Fruit fly (Drosophila melanogaster) whole organism, embryonic: ENCODE measurements around the gene yellow-f2.

Source experiments
- BEAF-32 ChIP-seq: fragments of 200-800 bp; sonication (Bioruptor generic); optimal IDR thresholded peaks from 3 replicates; lab custom pipeline; 2017; ENCODE audit warnings: missing biosample characterization, missing genetic modification characterization, mild to moderate bottlenecking, moderate library complexity, missing genetic modification reagents
- CG11093 ChIP-seq: fragments of 200-800 bp; sonication (Bioruptor generic); IDR thresholded peaks from 3 replicates; pipeline ENCODE4 v1.3.6; 2022; ENCODE audit warnings: missing biosample characterization, missing genetic modification characterization
- CG12659 ChIP-seq: fragments of 200-800 bp; sonication (Bioruptor generic); optimal IDR thresholded peaks from 3 replicates; lab custom pipeline; 2017; ENCODE audit warnings: mild to moderate bottlenecking, missing biosample characterization, missing genetic modification reagents, missing genetic modification characterization
- CG13287 ChIP-seq: fragments of 200-800 bp; sonication (Bioruptor generic); IDR thresholded peaks from 2 replicates; pipeline ENCODE4 v1.3.6; 2022; ENCODE audit warnings: missing biosample characterization, missing genetic modification characterization; ENCODE audit not compliant: partially characterized antibody
- CG14050 ChIP-seq: fragments of 200-800 bp; sonication (Bioruptor generic); IDR thresholded peaks from 3 replicates; pipeline ENCODE4 v1.3.6; 2022; ENCODE audit warnings: missing biosample characterization, missing genetic modification characterization
- CG15696 ChIP-seq: fragments of 200-800 bp; sonication (Bioruptor generic); optimal IDR thresholded peaks from 2 replicates; lab custom pipeline; 2019; ENCODE audit warnings: missing biosample characterization, mild to moderate bottlenecking, missing genetic modification characterization, moderate library complexity
- CG16813 ChIP-seq: fragments of 200-800 bp; sonication (Bioruptor generic); IDR thresholded peaks from 3 replicates; pipeline ENCODE4 v1.3.6; 2022; ENCODE audit warnings: missing biosample characterization, missing genetic modification characterization; ENCODE audit not compliant: partially characterized antibody
- CG18619 ChIP-seq: fragments of 200-800 bp; sonication (Bioruptor generic); optimal IDR thresholded peaks from 3 replicates; lab custom pipeline; 2017; ENCODE audit warnings: missing biosample characterization, mild to moderate bottlenecking, missing genetic modification characterization
- CG2120 ChIP-seq: fragments of 200-800 bp; sonication (Bioruptor generic); optimal IDR thresholded peaks from 3 replicates; lab custom pipeline; 2016; ENCODE audit warnings: missing biosample characterization, missing genetic modification characterization
- CG2202 ChIP-seq: fragments of 200-800 bp; sonication (Bioruptor generic); optimal IDR thresholded peaks from 2 replicates; lab custom pipeline; 2018; ENCODE audit warnings: missing biosample characterization, mild to moderate bottlenecking, missing genetic modification characterization
- CG30020 ChIP-seq: fragments of 200-800 bp; optimal IDR thresholded peaks from 2 replicates; lab custom pipeline; 2019; ENCODE audit warnings: missing biosample characterization, mild to moderate bottlenecking, missing genetic modification characterization, moderate library complexity
- CG32532 ChIP-seq: fragments of 200-800 bp; sonication (Bioruptor generic); IDR thresholded peaks from 2 replicates; pipeline ENCODE4 v1.3.6; 2022; ENCODE audit warnings: missing biosample characterization, missing genetic modification characterization
- CG33557 ChIP-seq: fragments of 200-800 bp; sonication (Bioruptor generic); optimal IDR thresholded peaks from 2 replicates; lab custom pipeline; 2019; ENCODE audit warnings: missing biosample characterization, mild to moderate bottlenecking, missing genetic modification characterization, moderate library complexity
- CG34224 ChIP-seq: fragments of 200-800 bp; sonication (Bioruptor generic); IDR thresholded peaks from 3 replicates; pipeline ENCODE4 v1.3.6; 2022; ENCODE audit warnings: missing biosample characterization, missing genetic modification characterization; ENCODE audit not compliant: partially characterized antibody
- CG3995 ChIP-seq: fragments of 200-800 bp; sonication (Bioruptor generic); optimal IDR thresholded peaks from 3 replicates; lab custom pipeline; 2016; ENCODE audit warnings: missing biosample characterization, missing genetic modification characterization
- CG7271 ChIP-seq: fragments of 200-800 bp; sonication (Bioruptor generic); optimal IDR thresholded peaks from 2 replicates; lab custom pipeline; 2018; ENCODE audit warnings: missing biosample characterization, mild to moderate bottlenecking, missing genetic modification characterization, moderate library complexity
- CG8765 ChIP-seq: fragments of 200-800 bp; sonication (Bioruptor generic); IDR thresholded peaks from 2 replicates; pipeline ENCODE4 v1.3.6; 2022; ENCODE audit warnings: missing biosample characterization, missing genetic modification characterization
- CoRest ChIP-seq: fragments of 200-800 bp; sonication (Bioruptor generic); optimal IDR thresholded peaks from 3 replicates; lab custom pipeline; 2018; ENCODE audit warnings: missing biosample characterization, mild to moderate bottlenecking, missing genetic modification characterization, moderate library complexity
- Dll ChIP-seq: fragments of 200-800 bp; sonication (Bioruptor generic); IDR thresholded peaks from 4 replicates; pipeline ENCODE4 v1.3.6; 2022; ENCODE audit warnings: missing biosample characterization, missing genetic modification characterization; ENCODE audit not compliant: partially characterized antibody
- Doc3 ChIP-seq: fragments of 200-800 bp; sonication (Bioruptor generic); IDR thresholded peaks from 3 replicates; pipeline ENCODE4 v1.3.6; 2022; ENCODE audit warnings: missing biosample characterization, missing genetic modification characterization; ENCODE audit not compliant: partially characterized antibody
- MBD-R2 ChIP-seq: fragments of 200-800 bp; sonication (Bioruptor generic); IDR thresholded peaks from 2 replicates; pipeline ENCODE4 v1.3.6; 2022; ENCODE audit warnings: missing biosample characterization, missing genetic modification characterization
- Med ChIP-seq: fragments of 200-800 bp; sonication (Bioruptor generic); peaks from one replicate; lab custom pipeline; 2016; ENCODE audit warnings: missing biosample characterization, missing genetic modification characterization, mild to moderate bottlenecking, inconsistent platforms, moderate library complexity
- Mes4 ChIP-seq: fragments of 200-800 bp; sonication (Bioruptor generic); optimal IDR thresholded peaks from 2 replicates; lab custom pipeline; 2016; ENCODE audit warnings: missing biosample characterization, missing genetic modification characterization
- Nf-YC ChIP-seq: fragments of 200-800 bp; optimal IDR thresholded peaks from 3 replicates; lab custom pipeline; 2019; ENCODE audit warnings: missing biosample characterization, mild to moderate bottlenecking, missing genetic modification characterization, moderate library complexity
- Opbp ChIP-seq: fragments of 200-800 bp; sonication (Bioruptor generic); IDR thresholded peaks from 3 replicates; pipeline ENCODE4 v1.3.6; 2022; ENCODE audit warnings: missing biosample characterization, missing genetic modification characterization; ENCODE audit not compliant: partially characterized antibody
- PHDP ChIP-seq: fragments of 200-800 bp; sonication (Bioruptor generic); optimal IDR thresholded peaks from 3 replicates; lab custom pipeline; 2018; ENCODE audit warnings: missing biosample characterization, mild to moderate bottlenecking, missing genetic modification characterization, moderate library complexity
- Six4 ChIP-seq: fragments of 200-800 bp; sonication (Bioruptor generic); optimal IDR thresholded peaks from 2 replicates; lab custom pipeline; 2016; ENCODE audit warnings: missing biosample characterization, missing genetic modification characterization
- Ssrp ChIP-seq: fragments of 200-800 bp; sonication (Bioruptor generic); optimal IDR thresholded peaks from 2 replicates; lab custom pipeline; 2018; ENCODE audit warnings: missing biosample characterization, mild to moderate bottlenecking, missing genetic modification characterization, moderate library complexity
- ci ChIP-seq: fragments of 200-800 bp; sonication (Bioruptor generic); IDR thresholded peaks from 3 replicates; pipeline ENCODE4 v1.3.6; 2022; ENCODE audit warnings: missing biosample characterization, missing genetic modification characterization
- da ChIP-seq: fragments of 200-800 bp; sonication (Bioruptor generic); optimal IDR thresholded peaks from 2 replicates; lab custom pipeline; 2016; ENCODE audit warnings: missing biosample characterization, missing genetic modification characterization
- fd3F ChIP-seq: fragments of 200-800 bp; sonication (Bioruptor generic); optimal IDR thresholded peaks from 2 replicates; lab custom pipeline; 2018; ENCODE audit warnings: missing biosample characterization, mild to moderate bottlenecking, missing genetic modification characterization, moderate library complexity
- gro ChIP-seq: fragments of 200-800 bp; sonication (Bioruptor generic); optimal IDR thresholded peaks from 2 replicates; lab custom pipeline; 2016; ENCODE audit warnings: missing biosample characterization, missing genetic modification characterization
- kay ChIP-seq: fragments of 200-800 bp; sonication (Bioruptor generic); optimal IDR thresholded peaks from 2 replicates; lab custom pipeline; 2016; ENCODE audit warnings: missing biosample characterization, missing genetic modification characterization
- knrl ChIP-seq: fragments of 200-800 bp; sonication (Bioruptor generic); IDR thresholded peaks from 3 replicates; pipeline ENCODE4 v1.3.6; 2022; ENCODE audit warnings: missing biosample characterization, missing genetic modification characterization; ENCODE audit not compliant: partially characterized antibody
- lilli ChIP-seq: fragments of 200-800 bp; sonication (Bioruptor generic); optimal IDR thresholded peaks from 3 replicates; lab custom pipeline; 2016; ENCODE audit warnings: missing biosample characterization, missing genetic modification characterization
- nom ChIP-seq: fragments of 200-800 bp; sonication (Bioruptor generic); optimal IDR thresholded peaks from 2 replicates; lab custom pipeline; 2017; ENCODE audit warnings: missing biosample characterization, missing genetic modification characterization, mild to moderate bottlenecking, moderate library complexity, missing genetic modification reagents
- pan ChIP-seq, 4 experiments: fragments of >200 bp in 3 of 4; fragments of 200-800 bp in 1 of 4; sonication (Bioruptor generic) in 1 of 4; optimal IDR thresholded peaks in 3 of 4; IDR thresholded peaks in 1 of 4; 2 replicates each; pipeline versions ENCODE4 v1.3.6 to Lab custom; 2017 to 2022; ENCODE audit warnings: missing biosample characterization in 2 of 4, missing genetic modification characterization in 2 of 4, mixed read lengths in 1 of 4
- so ChIP-seq: fragments of 200-800 bp; sonication (Bioruptor generic); IDR thresholded peaks from 3 replicates; pipeline ENCODE4 v1.3.6; 2022; ENCODE audit warnings: missing biosample characterization, missing genetic modification characterization
- sob ChIP-seq: fragments of 200-800 bp; sonication (Bioruptor generic); IDR thresholded peaks from 2 replicates; pipeline ENCODE4 v1.3.6; 2022; ENCODE audit warnings: missing biosample characterization, missing genetic modification characterization
- ssp ChIP-seq: fragments of 200-800 bp; sonication (Bioruptor generic); IDR thresholded peaks from 2 replicates; pipeline ENCODE4 v1.3.6; 2022; ENCODE audit warnings: missing biosample characterization, missing genetic modification characterization
- sug ChIP-seq: fragments of 200-800 bp; optimal IDR thresholded peaks from 2 replicates; lab custom pipeline; 2019; ENCODE audit warnings: missing biosample characterization, mild to moderate bottlenecking, missing genetic modification characterization, moderate library complexity
- tna ChIP-seq: fragments of 200-800 bp; sonication (Bioruptor generic); IDR thresholded peaks from 2 replicates; pipeline ENCODE4 v1.3.6; 2022; ENCODE audit warnings: missing biosample characterization, missing genetic modification characterization; ENCODE audit not compliant: partially characterized antibody
- toy ChIP-seq: fragments of 200-800 bp; sonication (Bioruptor generic); IDR thresholded peaks from 2 replicates; pipeline ENCODE4 v1.3.6; 2022; ENCODE audit warnings: missing biosample characterization, missing genetic modification characterization
- unc-4 ChIP-seq: fragments of 200-800 bp; sonication (Bioruptor generic); IDR thresholded peaks from 2 replicates; pipeline ENCODE4 v1.3.6; 2022; ENCODE audit warnings: missing biosample characterization, missing genetic modification characterization; ENCODE audit not compliant: partially characterized antibody
- vvl ChIP-seq: fragments of 200-800 bp; sonication (Bioruptor generic); IDR thresholded peaks from 2 replicates; pipeline ENCODE4 v1.3.6; 2022; ENCODE audit warnings: missing biosample characterization, missing genetic modification characterization
- wek ChIP-seq: fragments of 200-800 bp; sonication (Bioruptor generic); optimal IDR thresholded peaks from 3 replicates; lab custom pipeline; 2018; ENCODE audit warnings: missing biosample characterization, mild to moderate bottlenecking, missing genetic modification characterization, moderate library complexity
- yki ChIP-seq: fragments of >200 bp; optimal IDR thresholded peaks from 3 replicates; lab custom pipeline; 2018

Gene yellow-f2

DNA sequence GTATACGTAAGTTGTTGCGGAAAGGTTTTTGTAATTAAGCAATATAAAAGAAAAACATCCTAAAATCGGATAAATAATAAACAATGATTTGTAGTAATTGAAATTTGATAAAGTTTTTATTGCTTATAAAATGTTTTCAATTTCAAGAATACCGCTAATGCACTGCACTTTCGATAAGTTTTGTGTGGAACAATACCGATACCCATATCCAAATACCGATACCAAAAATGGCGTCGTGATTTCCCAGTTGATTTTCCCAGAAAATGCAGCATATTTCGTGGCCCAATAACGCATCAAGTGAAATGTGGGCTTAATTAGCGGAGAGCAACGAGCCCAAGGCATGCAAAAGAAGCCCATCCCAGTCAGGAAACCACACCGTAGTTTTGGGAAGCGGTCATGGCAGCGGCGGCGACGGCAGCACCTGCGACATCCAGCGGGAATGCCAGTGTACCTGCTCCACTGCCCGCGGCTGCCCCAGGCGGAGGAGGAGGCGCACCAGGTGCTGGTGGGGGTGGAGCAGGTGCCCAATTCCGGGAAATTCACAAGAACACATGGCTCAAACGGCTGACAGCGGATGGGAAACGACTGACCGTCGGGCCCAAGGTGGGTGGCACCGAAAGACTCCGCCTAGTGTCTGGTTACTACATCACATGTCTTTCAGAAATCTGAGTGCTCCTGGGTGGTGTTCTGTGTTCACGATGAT lies 9.0 kb downstream of the yellow-f2 start, which contains the start of gene CG31342 (continued):
- TF ChIP-seq nom (GFP tag; lab: Kevin White, UChicago) (peak; percentile 5), CoRest (tag; lab: Kevin White, UChicago) (peak; percentile 62), CG16813 (GFP tag; lab: Robert Waterston, UW) (peak; percentile 58), Six4 (GFP tag; lab: Kevin White, UChicago) (peak; percentile 61), MBD-R2 (peak; percentile 50; the same call in 1 of the 2 replicates), CG7271 (peak; percentile 50), PHDP (tag; lab: Kevin White, UChicago) (peak; percentile 68), CG3995 (GFP tag; lab: Kevin White, UChicago) (peak; percentile 71), CG15696 (peak; percentile 45), BEAF-32 (peak; percentile 76), CG11093 (GFP tag; lab: Robert Waterston, UW) (no peak), pan (optimal IDR thresholded peaks at IDR 0.05; lab: Kevin White, UChicago) (no peak), pan (GFP tag; optimal IDR thresholded peaks at IDR 0.05 in 1 of 2, IDR thresholded peaks at IDR 0.05 in 1 of 2) (peak in 1 of 2 experiments; percentile 20), Nf-YC (tag; lab: Kevin White, UChicago) (no peak), Ssrp (tag; lab: Kevin White, UChicago) (peak; percentile 38), Dll (peak; percentile 78), tna (GFP tag; lab: Robert Waterston, UW) (peak; percentile 29; the same call in 1 of the 2 replicates), CG34224 (GFP tag; lab: Robert Waterston, UW) (peak; percentile 72), CG2202 (peak; percentile 2), Doc3 (GFP tag; lab: Robert Waterston, UW) (peak; percentile 64), CG33557 (GFP tag; lab: Kevin White, UChicago) (peak; percentile 36), yki (no peak), sug (tag; lab: Kevin White, UChicago) (peak; percentile 54), vvl (GFP tag; lab: Robert Waterston, UW) (peak; percentile 63; the same call in 1 of the 2 replicates), so (GFP tag; lab: Robert Waterston, UW) (0 out of 3 replicates have a peak, but pooled peaks have one; percentile 17), CG8765 (no peak), CG30020 (tag; lab: Kevin White, UChicago) (peak; percentile 93), lilli (peak; percentile 46), CG18619 (GFP tag; lab: Kevin White, UChicago) (peak; percentile 2), kay (GFP tag; lab: Kevin White, UChicago) (no peak), CG13287 (GFP tag; lab: Robert Waterston, UW) (peak; percentile 76), unc-4 (GFP tag; lab: Robert Waterston, UW) (peak; percentile 71), Med (GFP tag; lab: Kevin White, UChicago) (peak; percentile 85), ci (GFP tag; lab: Robert Waterston, UW) (peak; percentile 25; the same call in 1 of the 3 replicates), fd3F (GFP tag; lab: Kevin White, UChicago) (peak; percentile 41), CG14050 (GFP tag; lab: Robert Waterston, UW) (no peak), toy (GFP tag; lab: Robert Waterston, UW) (no peak), CG32532 (GFP tag; lab: Robert Waterston, UW) (peak; percentile 48; the same call in 1 of the 2 replicates), gro (GFP tag; lab: Kevin White, UChicago) (no peak), CG12659 (peak; percentile 72), da (GFP tag; lab: Kevin White, UChicago) (peak; percentile 7), wek (GFP tag; lab: Kevin White, UChicago) (peak; percentile 98), CG2120 (peak; percentile 49), ssp (GFP tag; lab: Robert Waterston, UW) (peak; percentile 66), knrl (GFP tag; lab: Robert Waterston, UW) (peak; percentile 59; the same call in 2 of the 3 replicates), Mes4 (GFP tag; lab: Kevin White, UChicago) (no peak), sob (GFP tag; lab: Robert Waterston, UW) (peak; percentile 14; the same call in 1 of the 2 replicates), Opbp (GFP tag; lab: Robert Waterston, UW) (peak; percentile 58; the same call in 2 of the 3 replicates)
